Fruit fly (Drosophila melanogaster): ENCODE data around the gene Saysd1.

The Saysd1 gene

DNA sequence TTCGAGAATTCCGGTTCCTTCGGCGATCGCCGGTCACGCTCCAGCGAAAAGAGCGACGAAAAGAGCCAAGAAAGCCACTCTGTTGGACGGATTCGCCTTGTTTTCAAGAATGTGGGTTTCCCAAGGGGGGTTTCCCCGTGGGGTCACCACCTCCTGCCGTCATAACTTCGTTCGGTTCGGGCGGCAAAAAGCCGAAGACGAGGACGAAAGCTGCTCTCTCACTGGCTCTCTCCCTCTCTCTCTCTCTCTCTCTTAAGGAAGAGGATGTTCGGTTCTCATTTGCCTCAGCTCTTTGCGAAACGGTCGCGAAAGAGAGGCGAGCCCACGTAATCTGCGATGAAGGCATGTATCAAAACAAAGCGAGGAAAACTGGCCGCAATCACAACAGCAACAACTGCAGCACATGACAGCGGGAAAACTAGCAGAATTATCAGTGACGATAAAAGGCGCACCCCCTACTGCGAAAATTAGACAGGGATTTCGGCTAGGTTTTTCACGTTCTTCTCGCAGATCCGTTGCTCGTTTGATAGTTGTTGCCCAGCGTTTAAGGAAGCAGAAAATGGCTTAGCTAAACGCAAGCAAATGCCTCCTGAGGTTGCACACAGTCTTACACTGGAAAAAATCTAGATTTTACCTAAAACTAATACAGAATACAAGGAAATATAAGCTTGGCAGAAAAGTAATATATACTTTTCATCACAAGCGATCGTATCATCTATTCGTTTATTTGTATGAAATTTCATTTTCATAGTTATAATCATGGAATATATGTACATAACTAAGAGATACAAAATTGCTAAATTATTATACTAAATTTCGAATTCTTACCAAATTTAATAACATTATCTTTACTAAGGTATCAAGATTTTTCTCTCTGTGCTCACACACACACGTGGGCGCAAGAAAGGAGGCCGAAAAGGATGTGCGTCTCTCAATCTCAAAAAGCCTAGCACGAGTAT lies 31.2 kb downstream of the Saysd1 start, which contains the start of gene dan (continued):
- no peak for TF ChIP-seq CG31365 (tag; optimal IDR thresholded peaks at IDR 0.05)
- peak; percentile 23 for TF ChIP-seq Fer3 (tag; optimal IDR thresholded peaks at IDR 0.05)
- no peak for TF ChIP-seq CG7786 (GFP tag; optimal IDR thresholded peaks at IDR 0.05)
- TF ChIP-seq NC2β (GFP tag; optimal IDR thresholded peaks at IDR 0.05): no peak
- no peak for TF ChIP-seq C15 (GFP tag; IDR thresholded peaks at IDR 0.05)
- TF ChIP-seq CG17912 (GFP tag; optimal IDR thresholded peaks at IDR 0.05): no peak
- TF ChIP-seq maf-S (GFP tag; optimal IDR thresholded peaks at IDR 0.05): no peak
- TF ChIP-seq zf30C (GFP tag; optimal IDR thresholded peaks at IDR 0.05): peak; percentile 86
- TF ChIP-seq TFAM (GFP tag; optimal IDR thresholded peaks at IDR 0.05): no peak
- no peak for TF ChIP-seq Optix (GFP tag; IDR thresholded peaks at IDR 0.05)
- no peak for TF ChIP-seq Jarid2 (GFP tag; optimal IDR thresholded peaks at IDR 0.05)
- TF ChIP-seq gce (GFP tag; IDR thresholded peaks at IDR 0.05): no peak
- TF ChIP-seq CG32532 (GFP tag; IDR thresholded peaks at IDR 0.05): no peak
- TF ChIP-seq ap (GFP tag; IDR thresholded peaks at IDR 0.05): no peak
- no peak for TF ChIP-seq CG1024 (GFP tag; IDR thresholded peaks at IDR 0.05)
- TF ChIP-seq CG30020 (tag; optimal IDR thresholded peaks at IDR 0.05): no peak
- TF ChIP-seq CG17829 (tag; optimal IDR thresholded peaks at IDR 0.05): peak; percentile 60
- no peak for TF ChIP-seq Stat92E (GFP tag; optimal IDR thresholded peaks at IDR 0.05)
- TF ChIP-seq gsb (GFP tag; IDR thresholded peaks at IDR 0.05): no peak
- TF ChIP-seq grn (GFP tag; optimal IDR thresholded peaks at IDR 0.05): no peak
- TF ChIP-seq CG6791 (GFP tag; IDR thresholded peaks at IDR 0.05; ENCODE audit: partially characterized antibody): no peak
- TF ChIP-seq CG9609 (GFP tag; optimal IDR thresholded peaks at IDR 0.05): no peak
- TF ChIP-seq ro (GFP tag; IDR thresholded peaks at IDR 0.05): no peak
- no peak for TF ChIP-seq crc (GFP tag; optimal IDR thresholded peaks at IDR 0.05)
- no peak for TF ChIP-seq Lim3 (GFP tag; IDR thresholded peaks at IDR 0.05)
- TF ChIP-seq vnd (GFP tag; IDR thresholded peaks at IDR 0.05; ENCODE audit: partially characterized antibody): no peak
- no peak for TF ChIP-seq zen2 (GFP tag; IDR thresholded peaks at IDR 0.05; ENCODE audit: partially characterized antibody)
- TF ChIP-seq lilli (GFP tag; optimal IDR thresholded peaks at IDR 0.05): no peak
- no peak for TF ChIP-seq sna (GFP tag; IDR thresholded peaks at IDR 0.05; ENCODE audit: partially characterized antibody)
- TF ChIP-seq Sry-δ (GFP tag; optimal IDR thresholded peaks at IDR 0.05): no peak
- TF ChIP-seq CG8290 (GFP tag; optimal IDR thresholded peaks at IDR 0.05): no peak
- no peak for TF ChIP-seq CG8290 (tag; optimal IDR thresholded peaks at IDR 0.05)
- TF ChIP-seq fd64A (GFP tag; optimal IDR thresholded peaks at IDR 0.05): no peak
- no peak for TF ChIP-seq GATAe (GFP tag; conservative IDR thresholded peaks at IDR 0.05)
- TF ChIP-seq CG33213 (GFP tag; optimal IDR thresholded peaks at IDR 0.05): no peak
- TF ChIP-seq NC2α (GFP tag; optimal IDR thresholded peaks at IDR 0.05): no peak
- TF ChIP-seq vvl (GFP tag; IDR thresholded peaks at IDR 0.05): no peak
- no peak for TF ChIP-seq Ravus (GFP tag; IDR thresholded peaks at IDR 0.05)
- TF ChIP-seq CG8478 (optimal IDR thresholded peaks at IDR 0.05): no peak
- no peak for TF ChIP-seq CG31224 (GFP tag; IDR thresholded peaks at IDR 0.05)
- TF ChIP-seq Atf3 (GFP tag; optimal IDR thresholded peaks at IDR 0.05): no peak
- TF ChIP-seq sens (GFP tag): peak; percentile 83
- no peak for TF ChIP-seq h (optimal IDR thresholded peaks at IDR 0.05)
- peak; percentile 55 for TF ChIP-seq CG10147 (GFP tag; optimal IDR thresholded peaks at IDR 0.05)
- no peak for TF ChIP-seq hth (optimal IDR thresholded peaks at IDR 0.05)
- TF ChIP-seq tll (GFP tag; optimal IDR thresholded peaks at IDR 0.05): no peak
- no peak for TF ChIP-seq MTF-1 (GFP tag; optimal IDR thresholded peaks at IDR 0.05; ENCODE audit: borderline replicate concordance)
- peak; percentile 38 for TF ChIP-seq fd96Cb (tag; optimal IDR thresholded peaks at IDR 0.05)
- no peak for TF ChIP-seq tup (GFP tag; optimal IDR thresholded peaks at IDR 0.05)
- TF ChIP-seq CG12769 (tag; optimal IDR thresholded peaks at IDR 0.05): no peak
- TF ChIP-seq CG15479 (GFP tag; optimal IDR thresholded peaks at IDR 0.05): peak; percentile 94

Data from whole organism, embryonic.